Fruit fly (Drosophila melanogaster): ENCODE results near the gene mRpS2.

mRpS2 gene

DNA sequence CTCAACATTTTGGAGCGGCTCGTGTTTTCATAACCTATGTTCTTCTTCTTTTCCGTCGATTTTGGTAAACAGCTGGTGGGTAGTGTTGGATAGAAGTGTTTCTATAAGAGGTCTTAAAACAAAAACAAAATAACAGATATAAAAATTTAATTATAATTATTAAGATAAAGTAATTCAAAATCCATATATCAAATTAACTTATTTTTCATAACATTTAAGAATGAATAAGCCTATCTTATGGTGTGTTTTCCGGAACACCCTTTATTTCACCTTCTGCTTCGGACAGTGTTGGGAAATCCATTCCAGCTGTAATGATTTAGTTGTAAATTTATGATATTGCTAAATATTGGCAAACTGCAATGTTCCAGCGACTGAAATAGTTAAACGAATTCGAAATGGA is at the start of gene mRpS2, which contains the start of gene Mon1:
mRpS2 (minus strand) TSS at position 64 of the 400 bp plus-strand sequence.
Mon1 (plus strand) TSS at position 286 of the 400 bp plus-strand sequence.
- TF ChIP-seq insv (optimal IDR thresholded peaks at IDR 0.05) (no peak), h (optimal IDR thresholded peaks at IDR 0.05) (no peak), Sin3A (optimal IDR thresholded peaks at IDR 0.05) (no peak), ttk (optimal IDR thresholded peaks at IDR 0.05) (no peak), Myc (optimal IDR thresholded peaks at IDR 0.05) (no peak), psq (optimal IDR thresholded peaks at IDR 0.05) (no peak)

DNA sequence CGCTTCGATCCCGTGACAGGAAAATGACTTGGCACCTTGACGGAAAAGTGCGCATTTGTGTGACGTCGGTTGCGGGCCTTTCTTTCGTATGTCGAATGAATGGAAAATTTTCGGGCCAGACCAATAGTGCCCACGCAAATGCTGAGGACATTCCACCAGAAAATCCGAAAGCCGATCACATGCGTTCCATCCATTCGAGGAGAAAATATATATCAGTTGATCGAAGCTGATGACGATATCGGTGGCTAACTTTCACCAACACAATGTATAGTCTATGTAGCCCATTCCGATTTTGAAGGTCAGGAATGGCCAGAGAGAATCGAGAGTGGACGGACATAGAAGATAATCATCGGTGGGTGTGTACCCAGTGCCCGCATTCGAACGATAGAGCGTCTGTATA is 47.9 kb upstream of the mRpS2 start:
- TF ChIP-seq insv (optimal IDR thresholded peaks at IDR 0.05) = no peak
- no peak for TF ChIP-seq psq (optimal IDR thresholded peaks at IDR 0.05)
- no peak for TF ChIP-seq Sin3A (optimal IDR thresholded peaks at IDR 0.05)
- no peak for TF ChIP-seq ttk (optimal IDR thresholded peaks at IDR 0.05)
- no peak for TF ChIP-seq h (optimal IDR thresholded peaks at IDR 0.05)
- TF ChIP-seq Myc (optimal IDR thresholded peaks at IDR 0.05) = no peak

DNA sequence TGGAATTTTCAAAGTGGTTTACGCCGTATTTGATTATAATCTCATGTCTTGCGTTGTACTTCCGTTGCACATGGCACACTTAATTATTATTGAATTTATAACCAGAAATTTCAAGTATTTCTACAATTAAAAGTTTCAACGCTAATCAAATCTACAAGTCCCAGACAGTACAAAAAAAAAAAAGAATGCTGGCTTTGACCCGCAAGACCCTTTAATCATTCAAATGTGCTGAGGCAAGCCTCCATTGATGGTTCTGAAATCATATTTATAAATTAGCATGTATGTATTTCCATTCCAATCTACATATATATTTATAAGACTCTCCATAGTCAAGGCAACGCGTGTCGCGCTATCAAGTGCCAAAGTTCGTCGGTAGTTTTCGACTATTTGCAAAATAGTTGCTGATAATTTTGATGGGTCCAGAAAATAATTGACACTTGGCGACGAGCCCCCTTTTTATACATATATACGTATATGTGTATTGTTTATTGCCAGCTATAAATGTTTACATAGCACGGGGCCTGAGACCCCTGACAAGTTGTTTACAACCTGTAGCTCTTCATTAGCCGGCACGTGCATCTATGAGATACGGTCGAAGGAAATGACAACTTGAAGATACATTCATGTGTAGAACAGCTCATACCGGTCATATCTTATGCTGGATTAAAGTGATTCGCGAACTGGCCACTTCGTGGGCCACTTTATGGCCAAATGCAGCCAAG is 46.4 kb upstream of the mRpS2 start:
- no peak for TF ChIP-seq Sin3A (optimal IDR thresholded peaks at IDR 0.05)
- TF ChIP-seq ttk (optimal IDR thresholded peaks at IDR 0.05) = no peak
- no peak for TF ChIP-seq insv (optimal IDR thresholded peaks at IDR 0.05)
- no peak for TF ChIP-seq h (optimal IDR thresholded peaks at IDR 0.05)
- TF ChIP-seq Myc (optimal IDR thresholded peaks at IDR 0.05) = no peak
- no peak for TF ChIP-seq psq (optimal IDR thresholded peaks at IDR 0.05)

DNA sequence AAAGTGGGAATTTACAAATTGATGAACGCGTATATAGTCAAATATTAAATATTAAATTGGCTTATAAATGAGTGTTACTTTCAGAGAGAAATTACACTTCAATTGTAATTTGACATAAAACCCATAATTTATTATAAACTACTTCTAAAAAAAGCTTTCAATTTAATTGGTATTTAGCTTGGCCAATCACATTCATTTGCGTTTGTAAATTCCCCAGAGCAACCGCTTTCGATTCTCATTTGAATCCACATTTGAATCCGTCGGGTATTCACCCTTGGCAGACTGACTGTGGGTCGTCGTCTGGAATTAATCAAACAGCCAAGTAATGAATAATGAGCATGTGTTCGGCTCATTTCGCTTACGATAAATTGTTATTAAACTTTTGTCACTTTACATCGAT is 45.7 kb upstream of the mRpS2 start:
- TF ChIP-seq ttk (optimal IDR thresholded peaks at IDR 0.05) (no peak), Myc (optimal IDR thresholded peaks at IDR 0.05) (no peak), insv (optimal IDR thresholded peaks at IDR 0.05) (no peak), Sin3A (optimal IDR thresholded peaks at IDR 0.05) (no peak), psq (optimal IDR thresholded peaks at IDR 0.05) (no peak), h (optimal IDR thresholded peaks at IDR 0.05) (no peak)

DNA sequence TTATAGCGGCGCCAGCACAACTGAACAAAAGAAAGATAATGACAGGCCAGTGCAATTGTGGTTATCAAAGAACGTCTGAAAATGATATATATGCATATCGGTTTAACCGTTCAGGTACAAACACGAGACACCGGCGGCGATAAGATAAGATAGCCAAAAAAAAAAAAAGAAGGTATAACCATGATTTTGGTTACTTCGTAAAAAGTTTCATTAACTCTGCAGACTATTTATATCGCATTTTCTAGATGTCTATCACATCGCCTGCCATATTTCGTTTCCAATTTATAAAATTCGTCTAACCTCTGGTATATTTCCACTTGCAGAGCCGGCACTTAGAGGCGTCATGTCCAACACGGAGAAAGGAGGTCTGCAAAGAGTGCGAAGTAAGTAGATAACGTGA is 43.4 kb upstream of the mRpS2 start:
- TF ChIP-seq ttk (optimal IDR thresholded peaks at IDR 0.05) = no peak
- no peak for TF ChIP-seq psq (optimal IDR thresholded peaks at IDR 0.05)
- TF ChIP-seq Myc (optimal IDR thresholded peaks at IDR 0.05) = no peak
- no peak for TF ChIP-seq h (optimal IDR thresholded peaks at IDR 0.05)
- TF ChIP-seq insv (optimal IDR thresholded peaks at IDR 0.05) = no peak
- TF ChIP-seq Sin3A (optimal IDR thresholded peaks at IDR 0.05) = no peak

DNA sequence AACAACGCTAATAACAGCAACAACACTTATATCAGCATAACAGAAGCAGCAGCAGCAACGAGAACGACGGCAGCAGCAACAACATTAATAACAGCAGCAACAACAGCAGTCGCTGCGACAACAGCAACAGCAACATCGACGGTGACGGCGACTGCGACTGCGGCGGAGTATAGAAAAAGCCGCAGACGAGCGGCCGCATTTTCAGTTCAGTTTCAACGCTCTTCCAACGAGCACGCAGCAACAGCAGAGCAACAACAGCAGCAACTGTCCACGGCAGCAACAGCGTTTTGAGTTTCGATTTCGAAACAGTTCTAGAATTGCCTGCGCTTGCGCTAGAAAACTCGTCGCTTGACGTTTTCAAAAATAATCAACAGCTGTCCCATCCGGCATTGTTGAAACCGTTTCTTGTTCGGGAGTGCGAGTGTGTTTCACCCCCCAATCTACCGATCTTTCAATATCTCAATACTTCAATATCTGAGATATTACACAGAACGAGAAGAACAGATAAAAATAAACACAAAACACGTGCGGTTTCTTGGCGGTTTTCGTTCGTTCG is 41.8 kb upstream of the mRpS2 start, which contains the start of gene CG3036:
CG3036 (plus strand) TSS at position 199 of the 556 bp plus-strand sequence.
- TF ChIP-seq psq (optimal IDR thresholded peaks at IDR 0.05) (no peak), Sin3A (optimal IDR thresholded peaks at IDR 0.05) (no peak), ttk (optimal IDR thresholded peaks at IDR 0.05) (no peak), insv (optimal IDR thresholded peaks at IDR 0.05) (no peak), Myc (optimal IDR thresholded peaks at IDR 0.05) (no peak), h (optimal IDR thresholded peaks at IDR 0.05) (no peak)

DNA sequence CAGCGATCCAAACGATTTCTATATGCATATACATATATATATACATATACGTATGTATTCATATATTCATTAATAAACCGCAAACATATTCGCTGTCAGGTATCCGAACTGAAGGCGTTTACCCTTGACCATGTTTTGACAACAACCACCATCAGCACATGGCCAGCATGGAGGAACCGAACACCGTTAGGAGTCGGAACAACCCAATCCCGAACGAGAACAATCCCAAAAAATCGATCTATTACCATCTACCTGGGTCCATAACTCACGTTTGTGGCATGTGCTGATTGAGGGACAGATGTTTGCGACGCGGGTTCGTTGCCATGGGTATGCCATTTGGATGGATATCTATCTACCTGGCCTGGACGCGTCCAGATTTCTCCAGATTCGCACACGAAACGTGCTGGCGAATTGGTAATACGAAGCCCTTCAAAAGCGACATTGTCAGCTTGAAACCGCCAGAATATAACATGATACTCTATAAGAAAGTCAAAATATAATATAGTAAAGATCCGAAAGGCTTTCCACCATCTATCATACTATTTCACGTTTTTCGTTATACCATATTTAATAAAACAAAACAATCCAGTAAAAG is 39.3 kb upstream of the mRpS2 start, which contains the start of gene CG15625:
CG15625 (plus strand) TSS at position 545 of the 595 bp plus-strand sequence.
- TF ChIP-seq ttk (optimal IDR thresholded peaks at IDR 0.05) (no peak), Myc (optimal IDR thresholded peaks at IDR 0.05) (no peak), Sin3A (optimal IDR thresholded peaks at IDR 0.05) (no peak), psq (optimal IDR thresholded peaks at IDR 0.05) (no peak), insv (optimal IDR thresholded peaks at IDR 0.05) (no peak), h (optimal IDR thresholded peaks at IDR 0.05) (no peak)

DNA sequence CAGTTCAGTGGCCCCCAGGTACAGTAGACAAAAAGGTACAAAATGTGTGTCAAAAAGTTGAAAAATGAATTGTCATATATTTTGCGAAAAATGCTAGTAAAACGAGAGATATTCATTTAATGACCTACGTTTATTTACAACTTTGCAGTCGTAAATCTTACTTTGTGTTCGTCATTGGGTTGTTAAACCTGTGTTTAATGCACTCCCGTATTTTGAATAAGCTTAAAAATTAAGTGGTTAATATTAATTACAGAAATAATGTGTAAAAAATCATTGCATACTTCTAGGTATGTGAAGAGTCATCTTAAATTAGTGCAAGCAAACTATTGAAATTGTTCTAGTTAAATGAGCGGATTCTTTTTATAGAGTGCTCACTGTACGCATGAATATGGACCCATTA is 38.3 kb upstream of the mRpS2 start:
- TF ChIP-seq Myc (optimal IDR thresholded peaks at IDR 0.05) = no peak
- no peak for TF ChIP-seq insv (optimal IDR thresholded peaks at IDR 0.05)
- TF ChIP-seq h (optimal IDR thresholded peaks at IDR 0.05) = no peak

DNA sequence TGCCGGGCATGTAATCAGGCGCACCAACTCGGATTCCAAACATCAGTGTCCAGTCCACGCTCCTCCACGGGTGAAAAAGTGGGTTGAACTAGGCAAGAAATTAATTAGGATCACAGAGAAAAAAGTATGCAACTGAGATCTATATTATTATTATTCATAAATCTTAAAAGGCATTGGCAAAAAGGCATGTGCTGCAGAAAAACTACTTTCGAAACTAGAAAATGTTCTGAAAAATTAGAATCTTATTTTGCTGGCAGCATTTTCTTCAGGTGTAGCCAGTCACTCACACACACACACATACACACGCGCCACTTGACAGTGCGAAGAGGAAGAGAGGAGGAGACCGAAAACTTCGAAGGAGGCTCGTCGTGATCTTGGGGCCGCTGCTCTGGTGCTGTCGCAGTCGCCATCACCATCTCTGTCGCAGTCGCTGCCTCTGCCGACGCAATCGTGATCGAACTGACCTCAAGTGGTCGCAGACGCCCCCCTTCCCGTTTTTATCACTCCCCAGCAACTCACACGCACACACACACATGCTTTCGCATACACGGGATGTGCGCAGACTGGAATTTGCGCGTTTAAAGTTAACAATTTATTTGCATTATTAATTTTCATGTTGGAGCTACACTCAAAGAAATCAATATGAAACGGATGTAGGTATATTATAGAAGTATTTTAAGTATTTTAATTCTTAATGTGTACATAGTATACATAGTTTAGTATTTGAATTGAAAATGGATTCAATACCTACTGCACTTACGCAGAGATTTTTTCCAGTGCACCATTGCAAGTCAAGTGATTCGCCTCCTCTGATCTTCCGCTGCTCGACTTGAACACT is 37.4 kb upstream of the mRpS2 start:
- TF ChIP-seq Myc (optimal IDR thresholded peaks at IDR 0.05) (no peak), ttk (optimal IDR thresholded peaks at IDR 0.05) (no peak), insv (optimal IDR thresholded peaks at IDR 0.05) (no peak), psq (optimal IDR thresholded peaks at IDR 0.05) (no peak), Sin3A (optimal IDR thresholded peaks at IDR 0.05) (no peak), h (optimal IDR thresholded peaks at IDR 0.05) (no peak)

DNA sequence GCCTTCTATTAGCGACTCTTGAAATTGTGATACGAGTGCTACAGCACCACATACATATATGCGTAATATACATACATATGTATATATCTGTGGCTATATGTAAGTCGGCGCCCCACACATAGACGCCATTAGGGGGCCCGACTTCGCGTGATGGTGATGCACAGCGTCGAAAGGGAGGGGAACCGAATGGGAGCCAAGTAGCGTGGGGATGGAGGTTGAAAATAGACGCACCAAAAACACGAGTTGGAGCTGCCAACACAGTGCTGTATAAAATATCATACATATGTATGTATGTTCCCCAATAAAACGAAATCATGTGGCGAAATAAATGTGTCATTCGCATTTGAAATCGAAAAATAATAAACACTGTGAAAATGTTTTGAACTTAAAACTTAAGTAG is 36.4 kb upstream of the mRpS2 start:
- TF ChIP-seq Myc (optimal IDR thresholded peaks at IDR 0.05) (no peak), ttk (optimal IDR thresholded peaks at IDR 0.05) (no peak)

DNA sequence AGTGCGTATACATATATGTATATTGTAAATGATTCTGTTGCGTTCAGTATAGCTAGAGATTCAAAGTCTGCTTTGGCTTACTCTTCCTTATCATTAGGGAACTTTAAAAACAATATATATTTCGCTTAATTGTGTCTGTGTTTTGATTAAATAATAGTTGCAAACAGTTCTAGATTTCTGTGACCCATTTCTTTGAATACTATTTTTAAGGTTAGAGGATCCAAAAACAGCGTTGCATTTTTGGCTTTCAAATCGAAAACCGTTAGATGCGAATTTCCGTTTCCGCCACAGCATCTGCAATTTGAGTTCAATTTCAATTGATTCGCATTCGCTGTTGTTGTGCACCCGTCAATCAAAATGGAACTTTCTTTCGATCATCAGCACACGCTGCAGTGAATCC is 35.9 kb upstream of the mRpS2 start:
- TF ChIP-seq Sin3A (optimal IDR thresholded peaks at IDR 0.05) (no peak), insv (optimal IDR thresholded peaks at IDR 0.05) (no peak), psq (optimal IDR thresholded peaks at IDR 0.05) (no peak), h (optimal IDR thresholded peaks at IDR 0.05) (no peak), Myc (optimal IDR thresholded peaks at IDR 0.05) (no peak), ttk (optimal IDR thresholded peaks at IDR 0.05) (no peak)

DNA sequence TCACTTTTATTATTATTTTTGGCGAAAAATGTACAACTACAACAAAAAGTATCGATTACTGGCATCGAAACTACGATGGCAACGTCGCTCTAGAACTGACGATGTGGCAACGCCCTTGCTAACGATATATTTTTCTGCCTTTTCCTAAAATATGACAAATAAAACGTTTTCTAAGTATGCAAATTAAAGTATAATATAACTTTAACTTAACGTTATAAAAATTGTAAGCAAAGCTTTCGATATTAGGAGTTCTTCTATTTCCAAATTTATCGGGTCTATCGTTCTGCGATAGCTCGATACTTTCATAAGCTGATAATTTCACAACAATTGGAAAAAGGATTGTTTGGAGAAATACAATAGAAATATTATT is 32.8 kb upstream of the mRpS2 start, which contains the start of the genes Cf2 and CG3008:
Cf2 (minus strand) TSS at position 85 of the 370 bp plus-strand sequence.
CG3008 (plus strand) TSS at position 276 of the 370 bp plus-strand sequence.
- TF ChIP-seq ttk (optimal IDR thresholded peaks at IDR 0.05) = no peak
- no peak for TF ChIP-seq h (optimal IDR thresholded peaks at IDR 0.05)
- no peak for TF ChIP-seq insv (optimal IDR thresholded peaks at IDR 0.05)
- no peak for TF ChIP-seq Sin3A (optimal IDR thresholded peaks at IDR 0.05)
- no peak for TF ChIP-seq Myc (optimal IDR thresholded peaks at IDR 0.05)
- no peak for TF ChIP-seq psq (optimal IDR thresholded peaks at IDR 0.05)

Data from Kc167 (cell line).